Worm (Caenorhabditis elegans): ENCODE data around the gene let-2.

DNA sequence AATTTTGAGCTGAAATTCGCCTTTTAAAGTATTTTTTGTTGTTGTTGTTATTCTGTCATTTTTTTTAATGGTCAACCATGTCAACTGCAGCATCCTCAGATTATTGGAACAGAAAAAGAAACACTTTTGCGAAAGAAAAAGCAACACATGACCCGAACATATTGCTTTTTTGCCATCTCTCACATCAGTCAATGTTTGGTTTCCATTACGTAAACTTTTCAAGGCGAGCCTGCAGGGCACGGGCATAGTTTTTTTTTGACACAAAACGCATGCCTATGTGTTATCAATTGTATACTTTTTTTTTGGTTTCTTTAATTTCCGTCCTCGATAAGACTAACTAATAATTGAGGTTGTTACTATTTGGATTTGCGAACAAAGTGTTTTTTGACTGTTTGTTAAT, 51.7 kb downstream of the let-2 start:
- TF ChIP-seq elt-1 (tag; optimal IDR thresholded peaks at IDR 0.05) (no peak), unc-39 (tag; optimal IDR thresholded peaks at IDR 0.05) (no peak), nhr-77 (tag; optimal IDR thresholded peaks at IDR 0.05) (no peak), ceh-82 (tag; optimal IDR thresholded peaks at IDR 0.05) (no peak), ztf-11 (tag; optimal IDR thresholded peaks at IDR 0.05) (no peak), ama-1 (optimal IDR thresholded peaks at IDR 0.05) (no peak)
